Worm (Caenorhabditis elegans) whole organism, L2 larva: ENCODE data around the gene nfki-1.

Source experiments
- C34F6.9 ChIP-seq: fragments of 150-350 bp; optimal IDR thresholded peaks from 2 replicates; lab custom pipeline; 2014; ENCODE audit warnings: missing biosample characterization, missing genetic modification characterization
- F13H6.1 ChIP-seq: sonication (generic microtip); optimal IDR thresholded peaks from 2 replicates; lab custom pipeline; 2016; ENCODE audit warnings: missing genetic modification characterization, missing compliant biosample characterization
- R02D3.7 ChIP-seq: fragments of 150-350 bp; optimal IDR thresholded peaks from 2 replicates; lab custom pipeline; 2014; ENCODE audit warnings: missing biosample characterization, missing genetic modification characterization
- Y55F3AM.14 ChIP-seq: fragments of 200-800 bp; sonication (Bioruptor generic); optimal IDR thresholded peaks from 2 replicates; lab custom pipeline; 2018; ENCODE audit warnings: mild to moderate bottlenecking, missing genetic modification characterization, missing compliant biosample characterization
- ZK546.5 ChIP-seq: sonication (generic microtip); optimal IDR thresholded peaks from 2 replicates; lab custom pipeline; 2017; ENCODE audit warnings: missing biosample characterization, missing genetic modification characterization
- alr-1 ChIP-seq: fragments of 150-350 bp; optimal IDR thresholded peaks from 2 replicates; lab custom pipeline; 2014; ENCODE audit warnings: missing biosample characterization, missing genetic modification characterization
- aly-2 ChIP-seq: fragments of 150-350 bp; optimal IDR thresholded peaks from 2 replicates; lab custom pipeline; 2014; ENCODE audit warnings: missing biosample characterization, missing genetic modification characterization
- ama-1 ChIP-seq: fragments of 150-350 bp; optimal IDR thresholded peaks from 2 replicates; lab custom pipeline; 2018; ENCODE audit warnings: inconsistent platforms
- blmp-1 ChIP-seq: sonication (generic microtip); optimal IDR thresholded peaks from 2 replicates; lab custom pipeline; 2017; ENCODE audit warnings: missing genetic modification characterization, mild to moderate bottlenecking, missing compliant biosample characterization, antibody characterized with exemption, moderate library complexity; ENCODE audit not compliant: insufficient read depth
- ceh-16 ChIP-seq: fragments of 150-350 bp; optimal IDR thresholded peaks from 2 replicates; lab custom pipeline; 2014; ENCODE audit warnings: missing biosample characterization, missing genetic modification characterization
- ceh-82 ChIP-seq: fragments of 150-350 bp; optimal IDR thresholded peaks from 2 replicates; lab custom pipeline; 2014; ENCODE audit warnings: missing biosample characterization, missing genetic modification characterization
- crh-2 ChIP-seq: sonication (generic microtip); optimal IDR thresholded peaks from 2 replicates; lab custom pipeline; 2017; ENCODE audit warnings: missing biosample characterization, missing genetic modification characterization
- dmd-4 ChIP-seq: sonication (generic microtip); optimal IDR thresholded peaks from 2 replicates; lab custom pipeline; 2017; ENCODE audit warnings: missing biosample characterization, missing genetic modification characterization
- egl-27 ChIP-seq: sonication (generic microtip); optimal IDR thresholded peaks from 3 replicates; lab custom pipeline; 2017; ENCODE audit warnings: missing biosample characterization, missing genetic modification reagents, missing genetic modification characterization
- elt-1 ChIP-seq: fragments of 150-350 bp; optimal IDR thresholded peaks from 2 replicates; lab custom pipeline; 2014; ENCODE audit warnings: missing biosample characterization, missing genetic modification characterization
- elt-3 ChIP-seq: sonication (generic microtip); optimal IDR thresholded peaks from 2 replicates; lab custom pipeline; 2017; ENCODE audit warnings: missing biosample characterization, missing genetic modification characterization
- fos-1 ChIP-seq: fragments of 150-350 bp; optimal IDR thresholded peaks from 2 replicates; lab custom pipeline; 2014; ENCODE audit warnings: missing biosample characterization, missing genetic modification characterization
- gmeb-1 ChIP-seq: fragments of 150-350 bp; optimal IDR thresholded peaks from 2 replicates; lab custom pipeline; 2014; ENCODE audit warnings: missing biosample characterization, missing genetic modification characterization
- lin-11 ChIP-seq: fragments of 150-350 bp; sonication (generic microtip); optimal IDR thresholded peaks from 2 replicates; lab custom pipeline; 2014; ENCODE audit warnings: missing biosample characterization, missing genetic modification characterization, inconsistent platforms, mixed read lengths
- lin-13 ChIP-seq: fragments of 150-350 bp; optimal IDR thresholded peaks from 2 replicates; lab custom pipeline; 2014; ENCODE audit warnings: missing biosample characterization, missing genetic modification reagents, missing genetic modification characterization
- lin-39 ChIP-seq: fragments of 150-350 bp; optimal IDR thresholded peaks from 2 replicates; lab custom pipeline; 2014; ENCODE audit warnings: missing biosample characterization, missing genetic modification reagents, missing genetic modification characterization
- lsy-2 ChIP-seq, 2 experiments: fragments of 150-350 bp in 1 of 2; sonication (generic microtip) in 1 of 2; optimal IDR thresholded peaks; 2 replicates each; lab custom pipeline; 2014 to 2017; ENCODE audit warnings: missing biosample characterization in 2 of 2, missing genetic modification characterization in 2 of 2
- mab-5 ChIP-seq: fragments of 150-350 bp; optimal IDR thresholded peaks from 2 replicates; lab custom pipeline; 2014; ENCODE audit warnings: missing biosample characterization, missing genetic modification characterization
- mbf-1 ChIP-seq: sonication (generic microtip); optimal IDR thresholded peaks from 2 replicates; lab custom pipeline; 2017; ENCODE audit warnings: missing biosample characterization, missing genetic modification characterization
- mdl-1 ChIP-seq, 2 experiments: fragments of 150-350 bp in 1 of 2; sonication (generic microtip) in 1 of 2; optimal IDR thresholded peaks; 2 replicates each; lab custom pipeline; 2017; ENCODE audit warnings: missing biosample characterization in 2 of 2, missing genetic modification characterization in 2 of 2
- nhr-10 ChIP-seq: sonication (generic microtip); optimal IDR thresholded peaks from 2 replicates; lab custom pipeline; 2017; ENCODE audit warnings: missing biosample characterization, missing genetic modification characterization
- nhr-11 ChIP-seq: fragments of 150-350 bp; optimal IDR thresholded peaks from 2 replicates; lab custom pipeline; 2014; ENCODE audit warnings: missing biosample characterization, missing genetic modification characterization
- nhr-12 ChIP-seq: fragments of 150-350 bp; optimal IDR thresholded peaks from 2 replicates; lab custom pipeline; 2014; ENCODE audit warnings: missing biosample characterization, missing genetic modification characterization
- nhr-129 ChIP-seq: fragments of 150-350 bp; optimal IDR thresholded peaks from 2 replicates; lab custom pipeline; 2014; ENCODE audit warnings: missing biosample characterization, missing genetic modification characterization
- nhr-21 ChIP-seq: fragments of 150-350 bp; optimal IDR thresholded peaks from 2 replicates; lab custom pipeline; 2014; ENCODE audit warnings: missing biosample characterization, missing genetic modification characterization
- nhr-23 ChIP-seq: fragments of 150-350 bp; optimal IDR thresholded peaks from 2 replicates; lab custom pipeline; 2014; ENCODE audit warnings: missing biosample characterization, missing genetic modification reagents, missing genetic modification characterization
- nhr-237 ChIP-seq: fragments of 150-350 bp; optimal IDR thresholded peaks from 2 replicates; lab custom pipeline; 2014; ENCODE audit warnings: missing biosample characterization, missing genetic modification characterization
- nhr-25 ChIP-seq: fragments of 150-350 bp; sonication (generic microtip); optimal IDR thresholded peaks from 3 replicates; lab custom pipeline; 2014; ENCODE audit warnings: missing biosample characterization, missing genetic modification characterization
- nhr-6 ChIP-seq: fragments of 150-350 bp; optimal IDR thresholded peaks from 2 replicates; lab custom pipeline; 2014; ENCODE audit warnings: missing biosample characterization, missing genetic modification characterization
- nhr-77 ChIP-seq: fragments of 150-350 bp; optimal IDR thresholded peaks from 2 replicates; lab custom pipeline; 2014; ENCODE audit warnings: missing biosample characterization, missing genetic modification characterization
- peb-1 ChIP-seq: fragments of 150-350 bp; optimal IDR thresholded peaks from 2 replicates; lab custom pipeline; 2014; ENCODE audit warnings: missing biosample characterization, missing genetic modification characterization
- sem-4 ChIP-seq: fragments of 150-350 bp; optimal IDR thresholded peaks from 2 replicates; lab custom pipeline; 2014; ENCODE audit warnings: missing biosample characterization, missing genetic modification reagents, missing genetic modification characterization
- skn-1 ChIP-seq: sonication (generic microtip); optimal IDR thresholded peaks from 2 replicates; lab custom pipeline; 2017; ENCODE audit warnings: missing biosample characterization, missing genetic modification characterization
- sma-3 ChIP-seq: sonication (generic microtip); optimal IDR thresholded peaks from 2 replicates; lab custom pipeline; 2016; ENCODE audit warnings: missing genetic modification reagents, missing genetic modification characterization, missing compliant biosample characterization
- sma-9 ChIP-seq, 2 experiments: fragments of 150-350 bp in 1 of 2; sonication (generic microtip) in 1 of 2; optimal IDR thresholded peaks; 2 replicates each; lab custom pipeline; 2014 to 2016; ENCODE audit warnings: missing genetic modification characterization in 2 of 2, mild to moderate bottlenecking in 1 of 2, missing biosample characterization in 1 of 2, missing compliant biosample characterization in 1 of 2, missing genetic modification reagents in 1 of 2, moderate library complexity in 1 of 2
- snpc-4 ChIP-seq: fragments of 150-350 bp; optimal IDR thresholded peaks from 2 replicates; lab custom pipeline; 2014; ENCODE audit warnings: missing biosample characterization, missing genetic modification characterization
- unc-39 ChIP-seq: fragments of 150-350 bp; optimal IDR thresholded peaks from 2 replicates; lab custom pipeline; 2014; ENCODE audit warnings: missing biosample characterization, missing genetic modification characterization
- unc-55 ChIP-seq: fragments of 150-350 bp; sonication (generic microtip); optimal IDR thresholded peaks from 3 replicates; lab custom pipeline; 2014; ENCODE audit warnings: missing biosample characterization, missing genetic modification reagents, missing genetic modification characterization
- unc-62 ChIP-seq: fragments of 150-350 bp; optimal IDR thresholded peaks from 2 replicates; lab custom pipeline; 2014; ENCODE audit warnings: missing biosample characterization, missing genetic modification reagents, missing genetic modification characterization
- zag-1 ChIP-seq: fragments of 150-350 bp; optimal IDR thresholded peaks from 2 replicates; lab custom pipeline; 2014; ENCODE audit warnings: missing biosample characterization, missing genetic modification characterization
- ztf-1 ChIP-seq: fragments of 200-800 bp; sonication (Bioruptor generic); conservative IDR thresholded peaks from 2 replicates; pipeline ENCODE4 v1.3.6; 2022; ENCODE audit warnings: missing genetic modification characterization, missing compliant biosample characterization
- ztf-11 ChIP-seq: sonication (generic microtip); optimal IDR thresholded peaks from 2 replicates; lab custom pipeline; 2017; ENCODE audit warnings: missing biosample characterization, missing genetic modification characterization
- ztf-4 ChIP-seq: fragments of 150-350 bp; optimal IDR thresholded peaks from 2 replicates; lab custom pipeline; 2014; ENCODE audit warnings: missing biosample characterization, missing genetic modification characterization

The nfki-1 gene

DNA sequence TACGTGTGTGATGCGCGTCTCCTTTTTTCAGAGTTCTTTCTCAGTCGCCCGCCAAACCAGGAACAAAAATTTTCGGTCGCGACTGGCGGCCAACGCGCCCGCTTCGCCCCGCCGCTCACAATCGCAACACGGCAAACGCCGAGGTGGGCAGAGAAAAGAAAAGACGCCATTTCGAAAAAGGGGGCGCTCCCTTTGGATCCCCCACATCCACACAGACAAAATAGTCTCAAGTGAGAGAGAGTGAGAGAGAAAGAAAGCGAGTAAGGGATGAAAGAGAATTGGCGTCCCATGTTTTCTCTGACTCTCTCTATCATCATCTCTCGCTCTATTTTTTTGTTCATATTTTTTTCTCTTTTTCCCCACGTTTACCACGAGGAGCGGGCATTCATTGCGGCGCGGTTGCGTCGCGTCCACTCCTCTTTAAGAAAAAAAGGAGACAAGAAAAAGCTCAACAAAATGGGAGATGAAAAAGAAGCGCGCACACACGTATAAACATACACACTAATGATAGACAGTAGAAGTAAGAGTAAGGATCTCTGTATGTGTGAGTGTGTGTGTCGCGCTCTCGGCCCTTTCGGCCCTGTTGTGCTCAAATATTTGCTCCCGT is 1.1 kb upstream of the nfki-1 start (continued):
- TF ChIP-seq unc-55 (peak; percentile 96), sem-4 (tag; lab: Kevin White, UChicago) (peak; percentile 78), crh-2 (tag; lab: Kevin White, UChicago) (peak; percentile 92), sma-3 (GFP tag; lab: Kevin White, UChicago) (peak; percentile 65), nhr-21 (tag; lab: Kevin White, UChicago) (peak; percentile 88), zag-1 (tag; lab: Kevin White, UChicago) (peak; percentile 94), unc-62 (GFP tag; lab: Kevin White, UChicago) (peak; percentile 37), elt-1 (tag; lab: Kevin White, UChicago) (no peak), aly-2 (tag; lab: Kevin White, UChicago) (no peak), mdl-1 (tag; optimal IDR thresholded peaks at IDR 0.05; lab: Kevin White, UChicago) (peak; percentile 88 to 93)

DNA sequence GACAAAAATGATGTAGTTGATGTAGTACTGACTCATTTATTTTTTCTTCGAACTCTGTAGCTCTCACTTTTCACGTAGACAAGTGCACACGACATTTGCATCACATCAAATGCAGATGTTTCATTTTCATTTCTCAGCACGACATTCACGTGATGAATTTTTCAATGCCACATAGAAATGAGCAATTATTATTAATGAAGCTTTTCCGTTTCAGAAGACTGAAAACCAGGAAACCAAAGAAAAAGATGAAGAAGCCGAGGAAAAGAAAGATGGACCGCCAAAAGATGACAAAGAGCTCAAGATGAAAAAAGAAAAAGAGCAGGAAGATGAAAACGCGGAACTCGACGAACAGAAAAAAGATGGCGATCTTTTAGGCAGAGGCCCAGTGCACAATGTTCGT is 565 bp downstream of the nfki-1 start:
- TF ChIP-seq ceh-16: no peak
- TF ChIP-seq peb-1 (tag; lab: Kevin White, UChicago): no peak
- no peak for TF ChIP-seq elt-1 (tag; lab: Kevin White, UChicago)
- no peak for TF ChIP-seq aly-2 (tag; lab: Kevin White, UChicago)
- TF ChIP-seq nhr-237 (tag; lab: Kevin White, UChicago): no peak
- TF ChIP-seq nhr-12 (tag; lab: Kevin White, UChicago): no peak
- peak; percentile 34 for TF ChIP-seq ztf-4 (tag; lab: Kevin White, UChicago)
- no peak for TF ChIP-seq nhr-11
- TF ChIP-seq C34F6.9 (tag; lab: Kevin White, UChicago): peak; percentile 63
- no peak for TF ChIP-seq lin-11 (tag; lab: Kevin White, UChicago)
- TF ChIP-seq nhr-25 (tag; lab: Kevin White, UChicago): no peak
- TF ChIP-seq crh-2 (tag; lab: Kevin White, UChicago): peak; percentile 71
- TF ChIP-seq ZK546.5: no peak
- no peak for TF ChIP-seq nhr-10 (tag; lab: Kevin White, UChicago)
- peak; percentile 65 for TF ChIP-seq unc-55
- TF ChIP-seq ztf-1 (GFP tag; lab: Robert Waterston, UW): no peak
- no peak for TF ChIP-seq blmp-1
- TF ChIP-seq skn-1 (tag; lab: Kevin White, UChicago): no peak
- TF ChIP-seq nhr-23 (tag; lab: Kevin White, UChicago): no peak
- TF ChIP-seq mdl-1 (tag; optimal IDR thresholded peaks at IDR 0.05; lab: Kevin White, UChicago): no peak
- TF ChIP-seq R02D3.7 (tag; lab: Kevin White, UChicago): no peak
- no peak for TF ChIP-seq ama-1 (lab: Kevin White, UChicago)
- no peak for TF ChIP-seq sem-4 (tag; lab: Kevin White, UChicago)
- no peak for TF ChIP-seq nhr-77 (tag; lab: Kevin White, UChicago)
- TF ChIP-seq alr-1 (tag; lab: Kevin White, UChicago): no peak
- TF ChIP-seq gmeb-1 (tag; lab: Kevin White, UChicago): no peak
- no peak for TF ChIP-seq unc-39 (tag; lab: Kevin White, UChicago)
- TF ChIP-seq ceh-82: no peak
- no peak for TF ChIP-seq snpc-4 (tag; lab: Kevin White, UChicago)
- no peak for TF ChIP-seq elt-3 (tag; lab: Kevin White, UChicago)
- no peak for TF ChIP-seq dmd-4
- peak; percentile 41 for TF ChIP-seq sma-9 (GFP tag; optimal IDR thresholded peaks at IDR 0.05; lab: Kevin White, UChicago)
- no peak for TF ChIP-seq sma-9 (tag; optimal IDR thresholded peaks at IDR 0.05; lab: Kevin White, UChicago)
- TF ChIP-seq nhr-21 (tag; lab: Kevin White, UChicago): peak; percentile 6
- peak; percentile 21 for TF ChIP-seq nhr-129 (tag; lab: Kevin White, UChicago)
- no peak for TF ChIP-seq Y55F3AM.14 (GFP tag; lab: Kevin White, UChicago)
- no peak for TF ChIP-seq unc-62 (GFP tag; lab: Kevin White, UChicago)
- TF ChIP-seq mbf-1: no peak
- no peak for TF ChIP-seq egl-27 (tag; lab: Kevin White, UChicago)
- peak; percentile 32 for TF ChIP-seq lin-13 (GFP tag; lab: Kevin White, UChicago)
- no peak for TF ChIP-seq F13H6.1 (tag; lab: Kevin White, UChicago)
- no peak for TF ChIP-seq ztf-11 (tag; lab: Kevin White, UChicago)
- no peak for TF ChIP-seq sma-3 (GFP tag; lab: Kevin White, UChicago)
- TF ChIP-seq lsy-2 (tag; optimal IDR thresholded peaks at IDR 0.05; lab: Kevin White, UChicago): peak in 1 of 2 experiments; percentile 61
- TF ChIP-seq nhr-6: no peak
- no peak for TF ChIP-seq mab-5 (tag; lab: Kevin White, UChicago)
- TF ChIP-seq fos-1 (tag; lab: Kevin White, UChicago): no peak
- TF ChIP-seq zag-1 (tag; lab: Kevin White, UChicago): no peak
- TF ChIP-seq lin-39 (tag; lab: Kevin White, UChicago): no peak
- TF ChIP-seq, all 48 proteins: peak for 9
